Worm (Caenorhabditis elegans) whole organism, mixed stage, embryonic: ENCODE results near the gene txt-5.

Experiments used
- M03D4.4 ChIP-seq: sonication (generic microtip); optimal IDR thresholded peaks from 2 replicates; lab custom pipeline; 2017; ENCODE audit warnings: mild to moderate bottlenecking, missing genetic modification characterization, missing compliant biosample characterization
- blmp-1 ChIP-seq: fragments of 150-350 bp; optimal IDR thresholded peaks from 2 replicates; lab custom pipeline; 2014; ENCODE audit warnings: missing biosample characterization, missing genetic modification characterization
- ceh-39 ChIP-seq: fragments of 150-350 bp; optimal IDR thresholded peaks from 2 replicates; lab custom pipeline; 2014; ENCODE audit warnings: missing biosample characterization, missing genetic modification characterization
- ceh-43 ChIP-seq: fragments of 200-800 bp; sonication (Bioruptor generic); optimal IDR thresholded peaks from 2 replicates; lab custom pipeline; 2018; ENCODE audit warnings: mild to moderate bottlenecking, missing genetic modification characterization, moderate library complexity, missing compliant biosample characterization
- ceh-83 ChIP-seq: fragments of 200-800 bp; sonication (Bioruptor generic); optimal IDR thresholded peaks from 2 replicates; lab custom pipeline; 2018; ENCODE audit warnings: mild to moderate bottlenecking, missing genetic modification characterization, missing compliant biosample characterization
- ces-1 ChIP-seq: fragments of 150-350 bp; optimal IDR thresholded peaks from 2 replicates; lab custom pipeline; 2014; ENCODE audit warnings: missing biosample characterization, missing genetic modification reagents, missing genetic modification characterization
- cnd-1 ChIP-seq: fragments of 200-800 bp; sonication (Bioruptor generic); optimal IDR thresholded peaks from 2 replicates; lab custom pipeline; 2018; ENCODE audit warnings: mild to moderate bottlenecking, missing genetic modification characterization, missing compliant biosample characterization
- drap-1 ChIP-seq: fragments of 200-800 bp; sonication (Bioruptor generic); optimal IDR thresholded peaks from 3 replicates; lab custom pipeline; 2018; ENCODE audit warnings: mild to moderate bottlenecking, missing genetic modification characterization, missing compliant biosample characterization
- elt-1 ChIP-seq: sonication (generic microtip); optimal IDR thresholded peaks from 2 replicates; lab custom pipeline; 2017; ENCODE audit warnings: missing genetic modification characterization, mild to moderate bottlenecking, missing compliant biosample characterization, antibody characterized with exemption, moderate library complexity, borderline replicate concordance; ENCODE audit not compliant: insufficient read depth
- elt-3 ChIP-seq: fragments of 150-350 bp; optimal IDR thresholded peaks from 2 replicates; lab custom pipeline; 2014; ENCODE audit warnings: missing biosample characterization, missing genetic modification characterization
- flh-1 ChIP-seq: fragments of 200-800 bp; sonication (Bioruptor generic); optimal IDR thresholded peaks from 2 replicates; lab custom pipeline; 2018; ENCODE audit warnings: mild to moderate bottlenecking, missing genetic modification characterization, moderate library complexity, missing compliant biosample characterization
- ham-2 ChIP-seq: fragments of 200-800 bp; sonication (Bioruptor generic); optimal IDR thresholded peaks from 2 replicates; lab custom pipeline; 2018; ENCODE audit warnings: mild to moderate bottlenecking, missing genetic modification characterization, missing compliant biosample characterization
- hlh-1 ChIP-seq: fragments of 150-350 bp; optimal IDR thresholded peaks from 2 replicates; lab custom pipeline; 2014; ENCODE audit warnings: missing biosample characterization, missing genetic modification reagents, missing genetic modification characterization
- lin-13 ChIP-seq: fragments of 150-350 bp; optimal IDR thresholded peaks from 2 replicates; lab custom pipeline; 2014; ENCODE audit warnings: missing biosample characterization, missing genetic modification characterization
- lin-32 ChIP-seq: fragments of 200-800 bp; sonication (Bioruptor generic); optimal IDR thresholded peaks from 2 replicates; lab custom pipeline; 2018; ENCODE audit warnings: mild to moderate bottlenecking, missing genetic modification characterization, missing compliant biosample characterization
- lsy-2 ChIP-seq: fragments of 150-350 bp; optimal IDR thresholded peaks from 2 replicates; lab custom pipeline; 2014; ENCODE audit warnings: missing biosample characterization, missing genetic modification characterization
- mep-1 ChIP-seq: fragments of 150-350 bp; optimal IDR thresholded peaks from 2 replicates; lab custom pipeline; 2017; ENCODE audit warnings: missing biosample characterization, missing genetic modification reagents, missing genetic modification characterization, inconsistent platforms
- mls-2 ChIP-seq: sonication (generic microtip); optimal IDR thresholded peaks from 2 replicates; lab custom pipeline; 2016; ENCODE audit warnings: mild to moderate bottlenecking, missing genetic modification characterization, moderate library complexity, missing compliant biosample characterization
- nhr-12 ChIP-seq: fragments of 150-350 bp; optimal IDR thresholded peaks from 2 replicates; lab custom pipeline; 2014; ENCODE audit warnings: missing biosample characterization, missing genetic modification characterization
- nhr-2 ChIP-seq: fragments of 150-350 bp; optimal IDR thresholded peaks from 2 replicates; lab custom pipeline; 2014; ENCODE audit warnings: missing biosample characterization, missing genetic modification characterization
- nhr-28 ChIP-seq: fragments of 150-350 bp; optimal IDR thresholded peaks from 2 replicates; lab custom pipeline; 2014; ENCODE audit warnings: missing biosample characterization, missing genetic modification characterization
- nhr-76 ChIP-seq: sonication (generic microtip); optimal IDR thresholded peaks from 2 replicates; lab custom pipeline; 2017; ENCODE audit warnings: missing biosample characterization, missing genetic modification characterization
- pha-4 ChIP-seq: fragments of 150-350 bp; optimal IDR thresholded peaks from 2 replicates; lab custom pipeline; 2018; ENCODE audit warnings: missing biosample characterization, missing genetic modification reagents, missing genetic modification characterization
- sem-2 ChIP-seq: fragments of 200-800 bp; sonication (Bioruptor generic); optimal IDR thresholded peaks from 2 replicates; lab custom pipeline; 2018; ENCODE audit warnings: mild to moderate bottlenecking, missing genetic modification characterization, missing compliant biosample characterization
- snpc-4 ChIP-seq: fragments of 150-350 bp; optimal IDR thresholded peaks from 2 replicates; lab custom pipeline; 2014; ENCODE audit warnings: missing biosample characterization, missing genetic modification characterization
- sptf-1 ChIP-seq: sonication (generic microtip); optimal IDR thresholded peaks from 2 replicates; lab custom pipeline; 2017; ENCODE audit warnings: mild to moderate bottlenecking, missing genetic modification characterization, moderate library complexity, missing compliant biosample characterization
- tbx-8 ChIP-seq: fragments of 200-800 bp; sonication (Bioruptor generic); optimal IDR thresholded peaks from 2 replicates; lab custom pipeline; 2018; ENCODE audit warnings: mild to moderate bottlenecking, missing genetic modification characterization, moderate library complexity, missing compliant biosample characterization
- unc-39 ChIP-seq: fragments of 150-350 bp; optimal IDR thresholded peaks from 2 replicates; lab custom pipeline; 2014; ENCODE audit warnings: missing biosample characterization, missing genetic modification characterization
- unc-62 ChIP-seq: fragments of 150-350 bp; optimal IDR thresholded peaks from 2 replicates; lab custom pipeline; 2014; ENCODE audit warnings: missing biosample characterization, missing genetic modification reagents, missing genetic modification characterization
- ztf-11 ChIP-seq: fragments of 150-350 bp; optimal IDR thresholded peaks from 2 replicates; lab custom pipeline; 2014; ENCODE audit warnings: missing biosample characterization, missing genetic modification characterization

Gene txt-5

DNA sequence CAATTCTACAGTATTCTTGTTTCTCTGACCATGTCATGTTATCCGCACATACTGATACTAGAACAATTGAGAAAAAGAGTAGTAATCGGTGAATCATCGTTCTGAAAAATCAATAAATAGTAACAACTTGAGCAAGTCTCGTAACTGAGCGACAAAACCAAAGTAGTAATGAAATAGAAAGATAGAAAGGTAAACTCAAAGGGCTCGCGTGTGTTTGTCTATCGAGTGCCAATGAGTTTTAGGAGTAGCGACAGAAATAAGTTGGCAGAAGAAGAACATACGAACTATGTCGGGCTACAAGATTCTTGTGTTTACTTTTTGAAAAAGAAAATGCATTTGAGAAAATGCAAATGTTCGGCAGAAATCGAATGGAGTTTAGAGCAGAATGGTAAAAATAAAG is 2.6 kb upstream of the txt-5 start, which contains the start of gene C37C3.12:
Gene C37C3.12 (minus strand): TSS at position 101 of the 400 bp plus-strand sequence.
- TF ChIP-seq elt-1, result no peak

DNA sequence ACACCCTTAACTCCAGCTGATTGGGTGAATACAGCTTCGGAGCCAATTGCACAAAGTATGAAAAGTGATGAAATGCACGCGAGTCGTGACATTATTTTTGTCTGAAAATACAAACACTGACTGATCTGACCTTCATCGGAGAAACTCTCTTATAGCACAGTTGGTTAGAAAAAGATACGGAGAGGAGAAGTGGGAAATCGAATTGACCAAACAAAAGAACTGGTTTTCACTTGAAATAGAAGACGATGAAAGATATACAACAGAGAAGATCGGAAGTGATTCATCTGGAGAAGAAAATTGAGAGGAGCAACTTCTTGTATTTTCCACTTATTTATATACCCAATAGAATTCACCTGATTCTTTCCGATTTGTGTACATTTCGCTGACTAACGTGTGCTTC is 875 bp upstream of the txt-5 start, which contains the start of gene ttr-33:
Gene ttr-33 (minus strand): TSS at position 101 of the 400 bp plus-strand sequence.
- no peak for TF ChIP-seq drap-1
- no peak for TF ChIP-seq lin-32 (GFP tag; lab: Kevin White, UChicago)
- no peak for TF ChIP-seq nhr-2
- no peak for TF ChIP-seq sptf-1 (tag; lab: Kevin White, UChicago)
- no peak for TF ChIP-seq lsy-2 (tag; lab: Kevin White, UChicago)
- TF ChIP-seq flh-1 (GFP tag; lab: Kevin White, UChicago), result no peak
- no peak for TF ChIP-seq ztf-11 (tag; lab: Kevin White, UChicago)
- TF ChIP-seq ceh-39 (tag; lab: Kevin White, UChicago), result no peak
- TF ChIP-seq nhr-12 (tag; lab: Kevin White, UChicago), result no peak
- no peak for TF ChIP-seq mls-2 (tag; lab: Kevin White, UChicago)
- TF ChIP-seq pha-4 (tag; lab: Kevin White, UChicago), result no peak
- no peak for TF ChIP-seq tbx-8 (GFP tag; lab: Kevin White, UChicago)

DNA sequence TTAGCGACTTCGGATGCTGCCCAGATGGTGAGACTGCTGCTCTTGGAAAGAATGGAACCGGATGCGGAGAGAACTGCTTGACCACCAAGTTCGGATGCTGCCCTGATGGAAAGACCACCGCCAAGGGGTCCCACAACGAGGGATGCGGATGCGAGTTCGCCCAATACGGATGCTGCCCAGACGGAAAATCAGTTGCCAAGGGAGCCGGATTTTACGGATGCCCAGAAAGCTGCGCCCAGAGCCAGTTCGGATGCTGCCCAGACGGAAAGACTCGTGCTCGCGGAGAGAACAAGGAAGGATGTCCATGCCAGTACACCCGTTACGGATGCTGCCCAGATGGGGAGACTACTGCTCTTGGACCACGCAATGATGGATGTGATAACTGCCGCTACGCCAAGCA is 6.0 kb downstream of the txt-5 start:
- no peak for TF ChIP-seq unc-62 (GFP tag; lab: Kevin White, UChicago)
- TF ChIP-seq elt-3 (tag; lab: Kevin White, UChicago), result no peak
- no peak for TF ChIP-seq snpc-4 (tag; lab: Kevin White, UChicago)
- no peak for TF ChIP-seq ztf-11 (tag; lab: Kevin White, UChicago)
- TF ChIP-seq sem-2 (GFP tag; lab: Kevin White, UChicago), result no peak
- TF ChIP-seq nhr-28 (tag; lab: Kevin White, UChicago), result no peak
- TF ChIP-seq ces-1 (GFP tag; lab: Kevin White, UChicago), result no peak
- no peak for TF ChIP-seq elt-1

DNA sequence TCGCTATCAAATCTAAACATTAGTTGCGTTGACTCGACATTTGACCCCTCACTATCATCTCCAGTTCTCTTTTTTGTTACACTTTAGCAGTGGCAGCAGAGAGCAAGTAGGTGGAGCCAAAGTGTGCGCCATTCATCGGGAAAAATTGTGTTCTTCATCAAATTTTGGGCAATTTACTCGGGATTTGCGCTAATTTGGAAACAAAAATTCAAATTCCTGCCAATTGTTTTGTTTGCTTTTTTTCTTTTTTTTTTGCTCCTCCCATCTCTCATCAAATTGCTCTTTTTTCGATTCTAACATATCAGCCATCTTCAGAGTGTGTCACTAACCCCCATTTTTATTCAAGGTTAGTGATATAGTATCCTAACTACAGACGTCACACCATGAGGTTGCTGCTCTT is 10.0 kb downstream of the txt-5 start, which contains the start of gene mig-6:
Gene mig-6 (plus strand): TSS at position 301 of the 400 bp plus-strand sequence.
- no peak for TF ChIP-seq elt-1
- TF ChIP-seq, all 35 proteins: peak for 0

DNA sequence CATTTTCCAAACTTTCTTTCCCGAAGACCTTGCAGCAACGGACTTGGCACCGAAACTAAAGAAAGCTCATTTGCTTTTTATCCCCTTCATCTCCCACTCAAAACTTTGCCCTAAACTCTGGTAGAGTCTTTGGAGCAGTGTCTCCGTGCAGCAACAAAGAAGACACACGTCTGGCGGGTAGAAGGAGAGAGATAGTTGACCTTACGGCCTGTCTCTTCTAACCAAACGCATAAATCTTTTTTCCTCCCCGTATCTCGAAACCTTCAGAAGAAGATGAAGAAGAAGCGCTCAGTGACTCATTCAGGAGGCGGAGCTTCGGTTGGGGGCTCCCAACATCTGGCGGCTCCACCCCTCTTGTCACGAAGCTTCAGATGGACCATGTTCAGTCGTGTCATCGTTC is 10.6 kb downstream of the txt-5 start:
- TF ChIP-seq lin-32 (GFP tag; lab: Kevin White, UChicago) (no peak), ham-2 (GFP tag; lab: Kevin White, UChicago) (no peak), tbx-8 (GFP tag; lab: Kevin White, UChicago) (no peak), lin-13 (tag; lab: Kevin White, UChicago) (no peak), unc-39 (tag; lab: Kevin White, UChicago) (no peak), sem-2 (GFP tag; lab: Kevin White, UChicago) (no peak), nhr-28 (tag; lab: Kevin White, UChicago) (no peak), hlh-1 (peak; percentile 68), cnd-1 (tag; lab: Kevin White, UChicago) (no peak), mep-1 (tag; lab: Kevin White, UChicago) (no peak), unc-62 (GFP tag; lab: Kevin White, UChicago) (peak; percentile 37), ceh-43 (GFP tag; lab: Kevin White, UChicago) (no peak), blmp-1 (tag; lab: Kevin White, UChicago) (no peak), ceh-83 (GFP tag; lab: Kevin White, UChicago) (no peak)

DNA sequence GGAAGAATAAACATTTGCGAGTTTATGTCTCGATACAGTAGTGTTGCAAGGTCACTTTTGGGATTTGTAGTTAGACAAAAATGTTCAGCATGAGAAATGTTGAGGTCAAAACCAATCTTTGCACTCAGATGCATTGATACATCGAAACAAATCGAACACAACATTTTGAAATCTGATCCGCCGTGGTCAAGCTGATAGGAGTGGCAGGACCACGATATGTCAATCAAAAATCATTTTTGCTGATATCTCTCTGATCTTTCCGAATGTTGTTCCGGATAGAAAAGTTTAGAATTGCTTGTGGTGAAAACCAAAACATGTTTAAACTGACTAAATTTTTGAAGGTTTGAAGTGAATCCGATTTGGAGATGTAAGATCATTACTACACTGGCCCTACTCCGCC is 11.1 kb downstream of the txt-5 start:
- TF ChIP-seq unc-62 (GFP tag; lab: Kevin White, UChicago), result peak; percentile 73
- TF ChIP-seq nhr-76, result no peak

DNA sequence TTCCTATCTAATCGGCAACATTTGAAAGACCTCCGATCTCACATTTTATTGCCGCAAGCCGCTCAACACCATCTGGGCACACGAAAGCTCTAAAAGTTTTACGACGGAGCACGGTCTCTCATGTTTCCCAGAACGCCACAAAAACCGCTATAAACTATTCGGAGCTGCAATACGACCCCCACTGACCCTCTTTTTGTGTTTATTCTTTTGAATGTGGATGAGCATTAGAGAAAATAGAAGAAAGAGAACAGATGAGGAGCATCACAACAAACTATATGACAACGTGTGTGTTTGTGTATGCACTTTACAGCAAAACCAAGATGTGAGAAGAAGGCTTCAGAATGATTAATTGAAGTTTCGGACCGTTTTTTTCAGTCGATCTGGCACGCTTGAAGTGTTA is 12.8 kb downstream of the txt-5 start:
- TF ChIP-seq hlh-1 (peak; percentile 47), M03D4.4 (tag; lab: Kevin White, UChicago) (no peak), nhr-28 (tag; lab: Kevin White, UChicago) (no peak), unc-62 (GFP tag; lab: Kevin White, UChicago) (peak; percentile 29)
